Worm (Caenorhabditis elegans) whole organism, L3 larva: ENCODE data around the gene gst-17.

Experiments
- ZK546.5 ChIP-seq: sonication (generic microtip); optimal IDR thresholded peaks from 2 replicates; lab custom pipeline; 2017; ENCODE audit warnings: missing biosample characterization, missing genetic modification characterization
- aly-2 ChIP-seq: fragments of 150-350 bp; optimal IDR thresholded peaks from 2 replicates; lab custom pipeline; 2014; ENCODE audit warnings: missing biosample characterization, missing genetic modification characterization
- ama-1 ChIP-seq: fragments of 150-350 bp; optimal IDR thresholded peaks from 2 replicates; lab custom pipeline; 2018
- ceh-82 ChIP-seq: fragments of 150-350 bp; optimal IDR thresholded peaks from 2 replicates; lab custom pipeline; 2014; ENCODE audit warnings: missing biosample characterization, missing genetic modification characterization
- fkh-10 ChIP-seq: sonication (generic microtip); optimal IDR thresholded peaks from 2 replicates; lab custom pipeline; 2017; ENCODE audit warnings: missing biosample characterization, missing genetic modification reagents, missing genetic modification characterization
- jun-1 ChIP-seq: fragments of 150-350 bp; optimal IDR thresholded peaks from 2 replicates; lab custom pipeline; 2014; ENCODE audit warnings: missing biosample characterization, missing genetic modification reagents, missing genetic modification characterization
- nhr-23 ChIP-seq: fragments of 150-350 bp; optimal IDR thresholded peaks from 2 replicates; lab custom pipeline; 2014; ENCODE audit warnings: missing biosample characterization, missing genetic modification reagents, missing genetic modification characterization
- nhr-76 ChIP-seq: fragments of 150-350 bp; sonication (generic microtip); optimal IDR thresholded peaks from 5 replicates; lab custom pipeline; 2014; ENCODE audit warnings: missing biosample characterization, missing genetic modification characterization
- nhr-77 ChIP-seq: fragments of 150-350 bp; optimal IDR thresholded peaks from 2 replicates; lab custom pipeline; 2014; ENCODE audit warnings: missing biosample characterization, missing genetic modification characterization
- pha-4 ChIP-seq: fragments of 150-350 bp; optimal IDR thresholded peaks from 2 replicates; lab custom pipeline; 2014; ENCODE audit warnings: missing biosample characterization, missing genetic modification reagents, missing genetic modification characterization
- skn-1 ChIP-seq: fragments of 150-350 bp; optimal IDR thresholded peaks from 2 replicates; lab custom pipeline; 2014; ENCODE audit warnings: missing biosample characterization, missing genetic modification characterization
- snpc-4 ChIP-seq: fragments of 150-350 bp; optimal IDR thresholded peaks from 2 replicates; lab custom pipeline; 2014; ENCODE audit warnings: missing biosample characterization, missing genetic modification characterization
- ztf-11 ChIP-seq: fragments of 150-350 bp; optimal IDR thresholded peaks from 2 replicates; lab custom pipeline; 2014; ENCODE audit warnings: missing biosample characterization, missing genetic modification characterization

DNA sequence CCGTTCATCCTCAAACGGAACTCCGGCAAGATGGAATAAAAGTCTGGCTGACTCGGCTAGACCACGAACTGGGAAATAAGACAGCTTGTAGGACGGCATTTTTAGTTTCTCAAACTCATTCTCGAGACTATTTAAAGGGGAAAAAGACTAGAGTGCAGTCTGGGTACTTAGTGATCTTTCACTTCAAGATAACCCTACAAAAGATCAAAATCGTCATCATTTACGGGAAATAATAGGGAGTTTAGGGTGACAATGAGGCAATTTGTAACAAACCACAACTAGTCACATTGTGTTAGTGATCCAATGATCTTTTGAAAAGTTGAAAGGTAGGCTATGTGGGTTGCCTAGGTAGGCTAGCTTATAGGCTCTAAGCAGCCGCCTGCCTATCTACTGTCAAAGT lies 14.6 kb downstream of the gst-17 start, which contains the start of gene gst-14:
- no peak for TF ChIP-seq fkh-10 (GFP tag; lab: Kevin White, UChicago)
- TF ChIP-seq ceh-82 (tag; lab: Kevin White, UChicago): no peak
- TF ChIP-seq nhr-23: no peak
- no peak for TF ChIP-seq snpc-4 (tag; lab: Kevin White, UChicago)
- TF ChIP-seq aly-2 (tag; lab: Kevin White, UChicago): no peak
- TF ChIP-seq skn-1 (tag; lab: Kevin White, UChicago): no peak
- TF ChIP-seq nhr-76: no peak
- no peak for TF ChIP-seq jun-1
- no peak for TF ChIP-seq ZK546.5 (tag; lab: Kevin White, UChicago)
- TF ChIP-seq nhr-77: no peak
- no peak for TF ChIP-seq ama-1 (lab: Kevin White, UChicago)
- no peak for TF ChIP-seq pha-4 (tag; lab: Kevin White, UChicago)
- no peak for TF ChIP-seq ztf-11
